Fruit fly (Drosophila melanogaster): ENCODE measurements around the gene OS9.

The OS9 gene

DNA sequence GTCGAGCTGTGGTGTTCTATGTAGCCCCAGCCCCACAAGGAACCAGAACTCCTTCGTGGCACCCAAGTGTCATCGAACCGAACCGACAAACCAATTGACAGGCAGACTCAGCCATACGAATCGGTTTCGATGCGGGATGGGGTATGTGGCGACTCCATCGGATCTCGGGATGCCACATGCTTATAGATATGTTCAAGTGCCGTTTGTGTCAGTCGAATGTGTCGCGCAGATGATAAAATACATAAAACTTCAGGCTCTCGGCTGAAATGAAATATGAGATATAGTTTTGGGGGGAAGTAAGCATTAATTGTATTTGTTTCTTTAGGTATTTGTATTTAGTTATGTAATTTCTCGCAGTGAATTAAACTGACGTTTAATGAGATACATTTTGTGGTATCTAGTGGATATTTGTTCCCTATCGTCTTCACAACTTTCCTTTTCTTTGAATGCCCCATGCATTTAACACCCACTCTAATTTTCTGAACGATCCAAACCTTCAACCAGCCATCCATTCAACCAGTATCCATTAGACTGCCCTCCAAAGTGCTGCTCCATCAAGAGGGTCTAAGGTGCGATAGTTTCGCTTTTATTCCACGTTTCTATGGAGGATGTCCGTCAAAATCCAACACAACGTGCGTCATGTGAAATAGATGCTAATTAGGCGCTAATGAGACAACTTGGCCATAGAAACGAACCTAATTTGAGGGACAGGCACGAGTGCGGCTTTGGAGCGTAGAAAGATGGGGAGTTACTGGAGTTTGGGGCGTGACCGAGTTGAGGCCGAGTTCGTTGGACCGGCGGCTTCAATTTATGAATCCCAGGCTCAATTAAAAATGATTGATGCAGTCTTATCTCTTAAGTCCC, 21.8 kb downstream of the OS9 start:
- no peak for TF ChIP-seq tj (GFP tag; optimal IDR thresholded peaks at IDR 0.05)
- no peak for TF ChIP-seq ovo (GFP tag; optimal IDR thresholded peaks at IDR 0.05)
- TF ChIP-seq CG7045 (GFP tag; optimal IDR thresholded peaks at IDR 0.05): no peak
- no peak for TF ChIP-seq Hr96 (GFP tag; optimal IDR thresholded peaks at IDR 0.05)
- TF ChIP-seq bab1 (GFP tag; optimal IDR thresholded peaks at IDR 0.05): no peak

- no peak for TF ChIP-seq cic (GFP tag; optimal IDR thresholded peaks at IDR 0.05)
- no peak for TF ChIP-seq CG14711 (tag; optimal IDR thresholded peaks at IDR 0.05)
- no peak for TF ChIP-seq toe (GFP tag; optimal IDR thresholded peaks at IDR 0.05)
- TF ChIP-seq Crg-1 (GFP tag; optimal IDR thresholded peaks at IDR 0.05): no peak
- TF ChIP-seq kay (GFP tag; ENCODE audit: borderline replicate concordance): no peak
- TF ChIP-seq CG33017 (tag; optimal IDR thresholded peaks at IDR 0.05): no peak
- no peak for TF ChIP-seq Clk (GFP tag; optimal IDR thresholded peaks at IDR 0.05)
- TF ChIP-seq tj (GFP tag; optimal IDR thresholded peaks at IDR 0.05): no peak
- no peak for TF ChIP-seq Hr96 (GFP tag; optimal IDR thresholded peaks at IDR 0.05)
- no peak for TF ChIP-seq Mnt (GFP tag; optimal IDR thresholded peaks at IDR 0.05)
- TF ChIP-seq cnc (optimal IDR thresholded peaks at IDR 0.05): no peak
- TF ChIP-seq pad (GFP tag; optimal IDR thresholded peaks at IDR 0.05): no peak
- TF ChIP-seq CG5204 (GFP tag; optimal IDR thresholded peaks at IDR 0.05): no peak
- no peak for TF ChIP-seq CG11617 (GFP tag; optimal IDR thresholded peaks at IDR 0.05)
- no peak for TF ChIP-seq CG7045 (GFP tag; optimal IDR thresholded peaks at IDR 0.05)
- TF ChIP-seq bab1 (GFP tag; optimal IDR thresholded peaks at IDR 0.05): no peak
- no peak for TF ChIP-seq CG7101 (tag; optimal IDR thresholded peaks at IDR 0.05)
Observed at dm6 chr2L:19943112-19943511, 23.2 kb downstream of the OS9 start.

DNA sequence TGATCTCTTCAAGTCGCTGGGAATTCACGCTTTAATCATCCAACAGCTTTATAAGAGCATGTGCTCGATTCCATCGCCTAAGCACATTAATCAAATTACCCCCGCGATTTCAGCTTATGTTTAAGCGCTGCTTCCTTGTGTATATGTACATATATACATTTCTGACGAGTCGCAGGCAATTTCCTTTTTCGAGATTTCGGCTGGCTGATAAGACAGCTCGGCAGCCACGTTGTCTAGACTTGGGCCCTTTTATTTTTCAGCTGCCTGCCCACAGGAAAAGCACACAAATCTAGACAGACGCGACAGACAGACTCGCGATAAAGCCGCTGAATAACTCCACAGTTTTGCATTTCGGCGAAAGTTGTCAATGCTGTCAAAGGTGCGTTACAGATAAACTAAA, 23.8 kb downstream of the OS9 start:
- no peak for TF ChIP-seq Hr96 (GFP tag; optimal IDR thresholded peaks at IDR 0.05)
- TF ChIP-seq pad (GFP tag; optimal IDR thresholded peaks at IDR 0.05): no peak
- TF ChIP-seq bab1 (GFP tag; optimal IDR thresholded peaks at IDR 0.05): no peak
- TF ChIP-seq Crg-1 (GFP tag; optimal IDR thresholded peaks at IDR 0.05): no peak

dm6 chr2L:19941352-19941851, 24.9 kb downstream of the OS9 start:
- TF ChIP-seq tj (GFP tag; optimal IDR thresholded peaks at IDR 0.05) (no peak), ovo (GFP tag; optimal IDR thresholded peaks at IDR 0.05) (no peak), cic (GFP tag; optimal IDR thresholded peaks at IDR 0.05) (no peak), CG33017 (tag; optimal IDR thresholded peaks at IDR 0.05) (no peak), CG7101 (tag; optimal IDR thresholded peaks at IDR 0.05) (no peak), CG11617 (GFP tag; optimal IDR thresholded peaks at IDR 0.05) (no peak), CG7045 (GFP tag; optimal IDR thresholded peaks at IDR 0.05) (no peak), cnc (optimal IDR thresholded peaks at IDR 0.05) (no peak), CG1620 (GFP tag; optimal IDR thresholded peaks at IDR 0.05) (no peak), CG5204 (GFP tag; optimal IDR thresholded peaks at IDR 0.05) (no peak), pad (GFP tag; optimal IDR thresholded peaks at IDR 0.05) (no peak), Clk (GFP tag; optimal IDR thresholded peaks at IDR 0.05) (no peak), Hr96 (GFP tag; optimal IDR thresholded peaks at IDR 0.05) (no peak), bab1 (GFP tag; optimal IDR thresholded peaks at IDR 0.05) (no peak), toe (GFP tag; optimal IDR thresholded peaks at IDR 0.05) (no peak), Mnt (GFP tag; optimal IDR thresholded peaks at IDR 0.05) (no peak), CG12768 (GFP tag; optimal IDR thresholded peaks at IDR 0.05) (no peak), Crg-1 (GFP tag; optimal IDR thresholded peaks at IDR 0.05) (no peak), CG14711 (tag; optimal IDR thresholded peaks at IDR 0.05) (no peak), kay (GFP tag; ENCODE audit: borderline replicate concordance) (no peak)

DNA sequence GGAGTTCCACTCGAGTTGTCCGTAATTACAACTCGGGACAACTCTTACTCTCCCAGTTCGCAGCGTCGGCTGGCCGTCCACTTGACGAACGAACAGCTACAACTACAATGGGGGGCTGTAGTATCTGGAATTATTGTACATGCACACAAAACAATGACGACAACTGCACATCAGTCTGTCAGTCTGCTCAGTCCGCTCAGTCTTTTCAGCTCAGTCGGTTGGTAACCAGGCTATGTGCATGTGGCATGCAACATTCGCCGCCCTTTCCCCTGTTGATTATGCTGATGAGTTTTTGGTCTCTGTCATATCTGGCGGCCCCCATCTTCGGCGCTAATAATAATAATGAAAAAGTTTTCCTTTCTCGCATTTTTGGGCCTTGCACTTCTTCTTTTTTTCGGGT, 26.3 kb downstream of the OS9 start:
- no peak for TF ChIP-seq CG33017 (tag; optimal IDR thresholded peaks at IDR 0.05)
- TF ChIP-seq cnc (optimal IDR thresholded peaks at IDR 0.05): no peak
- no peak for TF ChIP-seq CG7101 (tag; optimal IDR thresholded peaks at IDR 0.05)
- TF ChIP-seq CG14711 (tag; optimal IDR thresholded peaks at IDR 0.05): no peak
- TF ChIP-seq CG5204 (GFP tag; optimal IDR thresholded peaks at IDR 0.05): no peak
- no peak for TF ChIP-seq pad (GFP tag; optimal IDR thresholded peaks at IDR 0.05)
- TF ChIP-seq kay (GFP tag; ENCODE audit: borderline replicate concordance): no peak
- no peak for TF ChIP-seq CG7045 (GFP tag; optimal IDR thresholded peaks at IDR 0.05)
- no peak for TF ChIP-seq Clk (GFP tag; optimal IDR thresholded peaks at IDR 0.05)
- TF ChIP-seq Crg-1 (GFP tag; optimal IDR thresholded peaks at IDR 0.05): no peak
- TF ChIP-seq CG12768 (GFP tag; optimal IDR thresholded peaks at IDR 0.05): no peak
- no peak for TF ChIP-seq toe (GFP tag; optimal IDR thresholded peaks at IDR 0.05)
- no peak for TF ChIP-seq bab1 (GFP tag; optimal IDR thresholded peaks at IDR 0.05)

- TF ChIP-seq CG1620 (GFP tag; optimal IDR thresholded peaks at IDR 0.05): no peak
Observed at dm6 chr2L:19937804-19938461, 28.4 kb downstream of the OS9 start.
